Fruit fly (Drosophila melanogaster): Measurements from ENCODE around the gene Polr3G.

DNA sequence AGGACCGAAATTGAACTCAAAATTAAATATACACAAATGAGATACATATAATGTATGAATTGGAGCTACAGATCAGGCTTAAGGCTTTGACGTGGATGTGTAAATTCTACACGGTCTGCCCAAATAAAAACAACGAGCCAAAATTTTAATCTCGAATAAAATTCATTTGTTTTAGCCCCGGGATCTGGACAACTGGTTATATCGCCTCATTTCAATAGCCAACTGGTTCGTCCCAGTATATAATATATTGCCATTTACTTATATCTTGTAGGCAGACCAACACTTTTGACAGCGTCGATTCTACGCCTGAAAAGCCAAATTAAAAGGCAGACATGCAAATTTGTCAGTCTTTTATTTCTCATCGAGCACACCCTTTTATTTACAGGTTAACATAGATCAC is 33.8 kb downstream of the Polr3G start:
- no peak for TF ChIP-seq Dll (optimal IDR thresholded peaks at IDR 0.05)
- TF ChIP-seq CG8478 (optimal IDR thresholded peaks at IDR 0.05), result no peak
- no peak for TF ChIP-seq usp (GFP tag; optimal IDR thresholded peaks at IDR 0.05)
- TF ChIP-seq psq (optimal IDR thresholded peaks at IDR 0.05), result no peak
- TF ChIP-seq pan (optimal IDR thresholded peaks at IDR 0.05), result no peak
